Worm (Caenorhabditis elegans): Measurements from ENCODE around the gene K08F8.15.

DNA sequence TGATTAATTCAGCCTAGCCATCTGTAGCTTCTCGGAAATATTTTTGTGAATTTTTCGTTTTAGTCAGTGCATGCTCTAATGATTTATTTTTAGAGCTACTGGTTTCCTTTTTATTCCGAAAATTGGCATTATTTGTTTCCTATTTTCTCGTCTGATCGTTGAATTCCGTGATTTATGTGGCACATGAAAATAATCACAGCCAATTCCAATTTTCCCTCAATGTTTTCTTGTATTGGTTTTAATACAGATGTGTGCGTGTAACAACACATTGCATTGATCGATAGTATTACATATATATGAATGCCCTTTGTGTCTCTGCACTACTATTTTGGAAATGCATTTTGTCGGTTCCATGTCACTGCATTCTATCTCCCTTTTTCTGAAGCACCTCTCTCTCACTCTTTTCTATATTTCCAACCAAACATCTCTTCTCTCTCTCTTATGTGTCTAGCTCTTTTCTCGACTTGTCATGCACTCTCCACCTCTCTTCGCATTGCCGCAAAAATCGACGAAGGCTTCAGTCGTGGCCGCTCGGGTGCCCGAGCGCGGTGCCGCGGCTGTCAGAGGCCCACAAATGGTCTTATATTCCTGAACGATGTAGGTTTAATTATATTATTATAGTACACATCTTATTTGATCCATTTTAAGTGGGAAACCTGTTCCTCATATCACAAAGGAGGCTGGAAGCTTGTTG is 17.8 kb downstream of the K08F8.15 start:
- TF ChIP-seq pqm-1 (tag; optimal IDR thresholded peaks at IDR 0.05) = no peak
- TF ChIP-seq lin-39 (tag; optimal IDR thresholded peaks at IDR 0.05) = no peak
- no peak for TF ChIP-seq unc-39 (tag; optimal IDR thresholded peaks at IDR 0.05)

Measured in whole organism, L4 larva.